Worm (Caenorhabditis elegans) whole organism, mixed stage, embryonic: Measurements from ENCODE around the gene T04F3.3.

Experiments used
- M03D4.4 ChIP-seq: sonication (generic microtip); optimal IDR thresholded peaks from 2 replicates; lab custom pipeline; 2017; ENCODE audit warnings: mild to moderate bottlenecking, missing genetic modification characterization, missing compliant biosample characterization
- bed-3 ChIP-seq: fragments of 200-800 bp; sonication (Bioruptor generic); optimal IDR thresholded peaks from 3 replicates; lab custom pipeline; 2018; ENCODE audit warnings: mild to moderate bottlenecking, missing genetic modification characterization, moderate library complexity, missing compliant biosample characterization
- ceh-39 ChIP-seq: fragments of 150-350 bp; optimal IDR thresholded peaks from 2 replicates; lab custom pipeline; 2014; ENCODE audit warnings: missing biosample characterization, missing genetic modification characterization
- ceh-43 ChIP-seq: fragments of 200-800 bp; sonication (Bioruptor generic); optimal IDR thresholded peaks from 2 replicates; lab custom pipeline; 2018; ENCODE audit warnings: mild to moderate bottlenecking, missing genetic modification characterization, moderate library complexity, missing compliant biosample characterization
- ceh-83 ChIP-seq: fragments of 200-800 bp; sonication (Bioruptor generic); optimal IDR thresholded peaks from 2 replicates; lab custom pipeline; 2018; ENCODE audit warnings: mild to moderate bottlenecking, missing genetic modification characterization, missing compliant biosample characterization
- ces-1 ChIP-seq: fragments of 150-350 bp; optimal IDR thresholded peaks from 2 replicates; lab custom pipeline; 2014; ENCODE audit warnings: missing biosample characterization, missing genetic modification reagents, missing genetic modification characterization
- cnd-1 ChIP-seq: fragments of 200-800 bp; sonication (Bioruptor generic); optimal IDR thresholded peaks from 2 replicates; lab custom pipeline; 2018; ENCODE audit warnings: mild to moderate bottlenecking, missing genetic modification characterization, missing compliant biosample characterization
- drap-1 ChIP-seq: fragments of 200-800 bp; sonication (Bioruptor generic); optimal IDR thresholded peaks from 3 replicates; lab custom pipeline; 2018; ENCODE audit warnings: mild to moderate bottlenecking, missing genetic modification characterization, missing compliant biosample characterization
- elt-1 ChIP-seq: sonication (generic microtip); optimal IDR thresholded peaks from 2 replicates; lab custom pipeline; 2017; ENCODE audit warnings: missing genetic modification characterization, mild to moderate bottlenecking, missing compliant biosample characterization, antibody characterized with exemption, moderate library complexity, borderline replicate concordance; ENCODE audit not compliant: insufficient read depth
- elt-3 ChIP-seq: fragments of 150-350 bp; optimal IDR thresholded peaks from 2 replicates; lab custom pipeline; 2014; ENCODE audit warnings: missing biosample characterization, missing genetic modification characterization
- flh-1 ChIP-seq: fragments of 200-800 bp; sonication (Bioruptor generic); optimal IDR thresholded peaks from 2 replicates; lab custom pipeline; 2018; ENCODE audit warnings: mild to moderate bottlenecking, missing genetic modification characterization, moderate library complexity, missing compliant biosample characterization
- ham-2 ChIP-seq: fragments of 200-800 bp; sonication (Bioruptor generic); optimal IDR thresholded peaks from 2 replicates; lab custom pipeline; 2018; ENCODE audit warnings: mild to moderate bottlenecking, missing genetic modification characterization, missing compliant biosample characterization
- hlh-1 ChIP-seq: fragments of 150-350 bp; optimal IDR thresholded peaks from 2 replicates; lab custom pipeline; 2014; ENCODE audit warnings: missing biosample characterization, missing genetic modification reagents, missing genetic modification characterization
- lin-13 ChIP-seq: fragments of 150-350 bp; optimal IDR thresholded peaks from 2 replicates; lab custom pipeline; 2014; ENCODE audit warnings: missing biosample characterization, missing genetic modification characterization
- lin-32 ChIP-seq: fragments of 200-800 bp; sonication (Bioruptor generic); optimal IDR thresholded peaks from 2 replicates; lab custom pipeline; 2018; ENCODE audit warnings: mild to moderate bottlenecking, missing genetic modification characterization, missing compliant biosample characterization
- mab-5 ChIP-seq: fragments of 150-350 bp; optimal IDR thresholded peaks from 2 replicates; lab custom pipeline; 2014; ENCODE audit warnings: missing biosample characterization, missing genetic modification characterization
- mep-1 ChIP-seq: fragments of 150-350 bp; optimal IDR thresholded peaks from 2 replicates; lab custom pipeline; 2017; ENCODE audit warnings: missing biosample characterization, missing genetic modification reagents, missing genetic modification characterization, inconsistent platforms
- mls-2 ChIP-seq: sonication (generic microtip); optimal IDR thresholded peaks from 2 replicates; lab custom pipeline; 2016; ENCODE audit warnings: mild to moderate bottlenecking, missing genetic modification characterization, moderate library complexity, missing compliant biosample characterization
- nhr-12 ChIP-seq: fragments of 150-350 bp; optimal IDR thresholded peaks from 2 replicates; lab custom pipeline; 2014; ENCODE audit warnings: missing biosample characterization, missing genetic modification characterization
- nhr-2 ChIP-seq: fragments of 150-350 bp; optimal IDR thresholded peaks from 2 replicates; lab custom pipeline; 2014; ENCODE audit warnings: missing biosample characterization, missing genetic modification characterization
- nhr-237 ChIP-seq: fragments of 150-350 bp; optimal IDR thresholded peaks from 2 replicates; lab custom pipeline; 2014; ENCODE audit warnings: missing biosample characterization, missing genetic modification characterization
- nhr-28 ChIP-seq: fragments of 150-350 bp; optimal IDR thresholded peaks from 2 replicates; lab custom pipeline; 2014; ENCODE audit warnings: missing biosample characterization, missing genetic modification characterization
- nhr-76 ChIP-seq: sonication (generic microtip); optimal IDR thresholded peaks from 2 replicates; lab custom pipeline; 2017; ENCODE audit warnings: missing biosample characterization, missing genetic modification characterization
- pha-4 ChIP-seq: fragments of 150-350 bp; optimal IDR thresholded peaks from 2 replicates; lab custom pipeline; 2018; ENCODE audit warnings: missing biosample characterization, missing genetic modification reagents, missing genetic modification characterization
- sem-2 ChIP-seq: fragments of 200-800 bp; sonication (Bioruptor generic); optimal IDR thresholded peaks from 2 replicates; lab custom pipeline; 2018; ENCODE audit warnings: mild to moderate bottlenecking, missing genetic modification characterization, missing compliant biosample characterization
- snpc-4 ChIP-seq: fragments of 150-350 bp; optimal IDR thresholded peaks from 2 replicates; lab custom pipeline; 2014; ENCODE audit warnings: missing biosample characterization, missing genetic modification characterization
- sptf-1 ChIP-seq: sonication (generic microtip); optimal IDR thresholded peaks from 2 replicates; lab custom pipeline; 2017; ENCODE audit warnings: mild to moderate bottlenecking, missing genetic modification characterization, moderate library complexity, missing compliant biosample characterization
- unc-120 ChIP-seq: sonication (generic microtip); optimal IDR thresholded peaks from 2 replicates; lab custom pipeline; 2017; ENCODE audit warnings: missing genetic modification characterization, missing compliant biosample characterization; ENCODE audit not compliant: poor library complexity, severe bottlenecking
- unc-39 ChIP-seq: fragments of 150-350 bp; optimal IDR thresholded peaks from 2 replicates; lab custom pipeline; 2014; ENCODE audit warnings: missing biosample characterization, missing genetic modification characterization
- unc-62 ChIP-seq: fragments of 150-350 bp; optimal IDR thresholded peaks from 2 replicates; lab custom pipeline; 2014; ENCODE audit warnings: missing biosample characterization, missing genetic modification reagents, missing genetic modification characterization
- zip-8 ChIP-seq: fragments of 150-350 bp; optimal IDR thresholded peaks from 2 replicates; lab custom pipeline; 2014; ENCODE audit warnings: missing biosample characterization, missing genetic modification characterization
- ztf-11 ChIP-seq: fragments of 150-350 bp; optimal IDR thresholded peaks from 2 replicates; lab custom pipeline; 2014; ENCODE audit warnings: missing biosample characterization, missing genetic modification characterization

The T04F3.3 gene

ce11 chrV:11741078-11741477, 17.7 kb upstream of the T04F3.3 start:
- no peak for TF ChIP-seq nhr-2 (tag; lab: Kevin White, UChicago)

DNA sequence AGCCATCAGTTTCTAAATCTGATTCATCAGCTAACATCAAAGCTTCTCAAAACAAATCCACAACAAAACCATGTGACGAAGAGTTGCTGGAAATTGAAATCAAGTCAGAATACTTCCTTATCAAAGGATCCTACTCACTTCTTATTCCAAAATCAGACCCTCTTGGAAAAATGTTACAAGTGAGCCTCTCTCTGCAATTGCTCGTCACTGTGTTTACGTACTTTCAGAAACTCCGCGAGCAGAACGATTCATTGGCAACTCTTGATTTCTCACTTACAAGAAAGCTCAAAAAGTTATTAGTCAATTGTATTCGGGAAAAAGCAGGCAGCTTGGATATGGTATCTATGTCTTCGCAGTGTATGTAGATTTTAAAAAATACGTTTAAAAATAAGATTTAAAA, 7.3 kb upstream of the T04F3.3 start:
- TF ChIP-seq elt-3 (tag; lab: Kevin White, UChicago) (no peak), drap-1 (no peak), sptf-1 (tag; lab: Kevin White, UChicago) (no peak), hlh-1 (no peak), mep-1 (no peak), lin-13 (tag; lab: Kevin White, UChicago) (no peak), nhr-237 (no peak), ceh-39 (tag; lab: Kevin White, UChicago) (no peak), ham-2 (GFP tag; lab: Kevin White, UChicago) (no peak), unc-39 (tag; lab: Kevin White, UChicago) (no peak)
- TF ChIP-seq, all 35 proteins: peak for 0

ce11 chrV:11755848-11756247, 2.9 kb upstream of the T04F3.3 start:
- TF ChIP-seq zip-8 (no peak), unc-39 (tag; lab: Kevin White, UChicago) (no peak), nhr-12 (tag; lab: Kevin White, UChicago) (no peak), mep-1 (no peak), nhr-28 (tag; lab: Kevin White, UChicago) (no peak), mab-5 (no peak), lin-32 (no peak), ztf-11 (tag; lab: Kevin White, UChicago) (no peak)

DNA sequence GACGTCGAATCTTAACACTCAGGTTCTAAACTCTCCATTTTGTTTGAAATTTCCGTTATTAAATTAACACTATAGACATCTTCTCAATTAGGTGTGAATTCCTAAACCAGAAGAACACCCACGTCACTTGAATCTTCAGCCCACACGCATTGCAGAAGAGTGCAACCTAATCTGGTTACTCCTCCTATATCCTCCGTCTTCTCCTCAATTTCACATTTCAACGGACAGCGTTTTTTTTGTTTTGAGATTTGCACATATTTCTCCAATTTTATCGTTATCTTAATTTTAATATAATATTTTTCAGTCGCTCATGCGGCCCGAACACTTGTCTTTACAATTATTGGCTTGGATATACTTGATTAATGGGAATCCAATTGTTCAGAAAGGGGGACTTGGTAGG, 1.4 kb upstream of the T04F3.3 start, which contains the start of gene smoc-1:
smoc-1 (plus strand) TSS at position 301 of the 400 bp plus-strand sequence.
- TF ChIP-seq sem-2 (no peak), pha-4 (tag; lab: Kevin White, UChicago) (no peak), elt-1 (tag; lab: Kevin White, UChicago) (no peak), nhr-76 (tag; lab: Kevin White, UChicago) (no peak), cnd-1 (tag; lab: Kevin White, UChicago) (no peak), bed-3 (GFP tag; lab: Kevin White, UChicago) (no peak), M03D4.4 (no peak), ham-2 (GFP tag; lab: Kevin White, UChicago) (no peak), snpc-4 (tag; lab: Kevin White, UChicago) (no peak), elt-3 (tag; lab: Kevin White, UChicago) (no peak), unc-120 (tag; lab: Kevin White, UChicago) (no peak)

DNA sequence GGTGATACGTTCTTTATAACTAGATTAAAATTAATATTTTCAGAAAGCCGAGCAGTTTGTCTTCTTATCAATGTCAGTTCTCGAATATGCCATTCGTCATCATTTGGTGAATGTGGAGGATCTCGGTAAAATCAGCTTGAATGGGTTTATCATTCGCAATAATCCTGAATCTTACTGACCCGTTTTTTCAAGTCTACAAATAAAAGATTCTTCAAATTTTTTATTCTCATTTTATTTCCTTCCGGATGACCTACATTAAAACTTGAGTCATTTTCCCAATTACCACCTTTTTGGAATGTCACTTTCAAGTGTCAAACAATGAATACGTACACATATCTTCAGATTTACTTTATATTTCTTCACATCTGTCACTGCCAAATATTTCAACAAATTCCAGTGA, 1.6 kb downstream of the T04F3.3 start, which contains the start of gene T04F3.5:
T04F3.5 (plus strand) TSS at position 301 of the 400 bp plus-strand sequence.
- TF ChIP-seq zip-8 (no peak), ceh-83 (GFP tag; lab: Kevin White, UChicago) (no peak), ceh-43 (GFP tag; lab: Kevin White, UChicago) (no peak), ham-2 (GFP tag; lab: Kevin White, UChicago) (no peak), mls-2 (tag; lab: Kevin White, UChicago) (no peak), lin-32 (no peak), mep-1 (no peak), bed-3 (GFP tag; lab: Kevin White, UChicago) (no peak), sem-2 (no peak), unc-120 (tag; lab: Kevin White, UChicago) (no peak), unc-62 (no peak), mab-5 (no peak), nhr-237 (no peak), flh-1 (GFP tag; lab: Kevin White, UChicago) (no peak), nhr-12 (tag; lab: Kevin White, UChicago) (no peak), ces-1 (GFP tag; lab: Kevin White, UChicago) (no peak), elt-1 (tag; lab: Kevin White, UChicago) (no peak), nhr-76 (tag; lab: Kevin White, UChicago) (no peak), drap-1 (no peak), ztf-11 (tag; lab: Kevin White, UChicago) (no peak)
